Fruit fly (Drosophila melanogaster) whole organism, embryonic: Measurements from ENCODE around the gene Wwox.

Experiments used
- Adf1 ChIP-seq: fragments of 200-800 bp; sonication (Bioruptor generic); IDR thresholded peaks from 2 replicates; pipeline ENCODE4 v1.3.6; 2022; ENCODE audit warnings: missing biosample characterization, missing genetic modification characterization
- Asciz ChIP-seq: fragments of 200-800 bp; sonication (Bioruptor generic); optimal IDR thresholded peaks from 2 replicates; lab custom pipeline; 2017; ENCODE audit warnings: missing biosample characterization, mild to moderate bottlenecking, missing genetic modification characterization, missing genetic modification reagents
- CG10209 ChIP-seq: fragments of 200-800 bp; sonication (Bioruptor generic); optimal IDR thresholded peaks from 3 replicates; lab custom pipeline; 2017; ENCODE audit warnings: missing biosample characterization, mild to moderate bottlenecking, missing genetic modification characterization, missing genetic modification reagents
- CG10267 ChIP-seq: fragments of 200-800 bp; sonication (Bioruptor generic); optimal IDR thresholded peaks from 2 replicates; lab custom pipeline; 2018; ENCODE audit warnings: missing biosample characterization, mild to moderate bottlenecking, missing genetic modification characterization, moderate library complexity
- CG10462 ChIP-seq: fragments of 200-800 bp; sonication (Bioruptor generic); optimal IDR thresholded peaks from 2 replicates; lab custom pipeline; 2016; ENCODE audit warnings: missing biosample characterization, missing genetic modification characterization
- CG11093 ChIP-seq: fragments of 200-800 bp; sonication (Bioruptor generic); IDR thresholded peaks from 3 replicates; pipeline ENCODE4 v1.3.6; 2022; ENCODE audit warnings: missing biosample characterization, missing genetic modification characterization
- CG11504 ChIP-seq: fragments of 200-800 bp; sonication (Bioruptor generic); optimal IDR thresholded peaks from 3 replicates; lab custom pipeline; 2019; ENCODE audit warnings: missing biosample characterization, mild to moderate bottlenecking, missing genetic modification characterization, moderate library complexity
- CG13624 ChIP-seq: fragments of 200-800 bp; sonication (Bioruptor generic); optimal IDR thresholded peaks from 2 replicates; lab custom pipeline; 2016; ENCODE audit warnings: missing biosample characterization, missing genetic modification characterization
- CG14441 ChIP-seq: fragments of 200-800 bp; sonication (Bioruptor generic); IDR thresholded peaks from 2 replicates; pipeline ENCODE4 v1.3.6; 2022; ENCODE audit warnings: missing biosample characterization, missing genetic modification characterization
- CG1529 ChIP-seq: fragments of 200-800 bp; sonication (Bioruptor generic); optimal IDR thresholded peaks from 3 replicates; lab custom pipeline; 2018; ENCODE audit warnings: missing biosample characterization, missing genetic modification characterization
- CG15601 ChIP-seq: fragments of 200-800 bp; sonication (Bioruptor generic); optimal IDR thresholded peaks from 3 replicates; lab custom pipeline; 2019; ENCODE audit warnings: missing biosample characterization, mild to moderate bottlenecking, missing genetic modification characterization, moderate library complexity
- CG17359 ChIP-seq: fragments of 200-800 bp; sonication (Bioruptor generic); optimal IDR thresholded peaks from 3 replicates; lab custom pipeline; 2018; ENCODE audit warnings: missing biosample characterization, mild to moderate bottlenecking, missing genetic modification characterization, moderate library complexity
- CG17385 ChIP-seq: fragments of 200-800 bp; sonication (Bioruptor generic); optimal IDR thresholded peaks from 3 replicates; lab custom pipeline; 2018; ENCODE audit warnings: missing biosample characterization, mild to moderate bottlenecking, missing genetic modification characterization
- CG31388 ChIP-seq: fragments of 200-800 bp; sonication (Bioruptor generic); optimal IDR thresholded peaks from 2 replicates; lab custom pipeline; 2016; ENCODE audit warnings: missing biosample characterization, missing genetic modification characterization
- CG31441 ChIP-seq: fragments of 200-800 bp; sonication (Bioruptor generic); IDR thresholded peaks from 2 replicates; pipeline ENCODE4 v1.3.6; 2022; ENCODE audit warnings: missing biosample characterization, missing genetic modification characterization
- CG32532 ChIP-seq: fragments of 200-800 bp; sonication (Bioruptor generic); IDR thresholded peaks from 2 replicates; pipeline ENCODE4 v1.3.6; 2022; ENCODE audit warnings: missing biosample characterization, missing genetic modification characterization
- CG32767 ChIP-seq: fragments of 200-800 bp; sonication (Bioruptor generic); IDR thresholded peaks from 2 replicates; pipeline ENCODE4 v1.3.6; 2022; ENCODE audit warnings: missing biosample characterization, missing genetic modification characterization
- CG43689 ChIP-seq: fragments of 200-800 bp; sonication (Bioruptor generic); IDR thresholded peaks from 2 replicates; pipeline ENCODE4 v1.3.6; 2022; ENCODE audit warnings: missing biosample characterization, missing genetic modification characterization
- CG4404 ChIP-seq: fragments of 200-800 bp; sonication (Bioruptor generic); IDR thresholded peaks from 2 replicates; pipeline ENCODE4 v1.3.6; 2022; ENCODE audit warnings: missing biosample characterization, missing genetic modification characterization
- CG4424 ChIP-seq: fragments of 200-800 bp; sonication (Bioruptor generic); optimal IDR thresholded peaks from 3 replicates; lab custom pipeline; 2016; ENCODE audit warnings: missing biosample characterization, missing genetic modification characterization
- CG4820 ChIP-seq: fragments of 200-800 bp; sonication (Bioruptor generic); optimal IDR thresholded peaks from 3 replicates; lab custom pipeline; 2016; ENCODE audit warnings: missing biosample characterization, missing genetic modification characterization
- CG6654 ChIP-seq: fragments of 200-800 bp; sonication (Bioruptor generic); optimal IDR thresholded peaks from 2 replicates; lab custom pipeline; 2017; ENCODE audit warnings: missing biosample characterization, mild to moderate bottlenecking, missing genetic modification characterization
- CG6689 ChIP-seq: fragments of 200-800 bp; sonication (Bioruptor generic); IDR thresholded peaks from 2 replicates; pipeline ENCODE4 v1.3.6; 2022; ENCODE audit warnings: missing biosample characterization, missing genetic modification characterization
- CG6791 ChIP-seq: fragments of 200-800 bp; sonication (Bioruptor generic); IDR thresholded peaks from 3 replicates; pipeline ENCODE4 v1.3.6; 2022; ENCODE audit warnings: missing biosample characterization, missing genetic modification characterization; ENCODE audit not compliant: partially characterized antibody
- CG7271 ChIP-seq: fragments of 200-800 bp; sonication (Bioruptor generic); optimal IDR thresholded peaks from 2 replicates; lab custom pipeline; 2018; ENCODE audit warnings: missing biosample characterization, mild to moderate bottlenecking, missing genetic modification characterization, moderate library complexity
- CG7745 ChIP-seq: fragments of 200-800 bp; sonication (Bioruptor generic); optimal IDR thresholded peaks from 2 replicates; lab custom pipeline; 2018; ENCODE audit warnings: missing biosample characterization, mild to moderate bottlenecking, missing genetic modification characterization, moderate library complexity
- CG7928 ChIP-seq: fragments of 200-800 bp; sonication (Bioruptor generic); optimal IDR thresholded peaks from 2 replicates; lab custom pipeline; 2017; ENCODE audit warnings: missing biosample characterization, mild to moderate bottlenecking, missing genetic modification characterization
- CG8388 ChIP-seq: fragments of 200-800 bp; sonication (Bioruptor generic); optimal IDR thresholded peaks from 2 replicates; lab custom pipeline; 2019; ENCODE audit warnings: missing biosample characterization, mild to moderate bottlenecking, missing genetic modification characterization, moderate library complexity
- Dek ChIP-seq: fragments of 200-800 bp; sonication (Bioruptor generic); optimal IDR thresholded peaks from 3 replicates; lab custom pipeline; 2019; ENCODE audit warnings: missing biosample characterization, mild to moderate bottlenecking, missing genetic modification characterization, moderate library complexity
- Dip2 ChIP-seq: fragments of 200-800 bp; sonication (Bioruptor generic); IDR thresholded peaks from 2 replicates; pipeline ENCODE4 v1.3.6; 2022; ENCODE audit warnings: missing biosample characterization, missing genetic modification characterization
- E2f1 ChIP-seq: fragments of 200-800 bp; sonication (Bioruptor generic); IDR thresholded peaks from 2 replicates; pipeline ENCODE4 v1.3.6; 2022; ENCODE audit warnings: missing biosample characterization, missing genetic modification characterization
- Eip74EF ChIP-seq, 2 experiments: fragments of 200-800 bp in 1 of 2; fragments of >200 bp in 1 of 2; sonication (Bioruptor generic) in 1 of 2; optimal IDR thresholded peaks; 2 replicates each; lab custom pipeline; 2017 to 2019; ENCODE audit warnings: missing biosample characterization in 2 of 2, missing genetic modification characterization in 2 of 2, mild to moderate bottlenecking in 1 of 2, moderate library complexity in 1 of 2
- Hsf ChIP-seq: fragments of 200-800 bp; sonication (Bioruptor generic); optimal IDR thresholded peaks from 3 replicates; lab custom pipeline; 2016; ENCODE audit warnings: missing biosample characterization, missing genetic modification characterization
- Med ChIP-seq: fragments of 200-800 bp; sonication (Bioruptor generic); peaks from one replicate; lab custom pipeline; 2016; ENCODE audit warnings: missing biosample characterization, missing genetic modification characterization, mild to moderate bottlenecking, inconsistent platforms, moderate library complexity
- Pdp1 ChIP-seq, 2 experiments: fragments of 200-800 bp; sonication (Bioruptor generic); optimal IDR thresholded peaks; 3 replicates each; lab custom pipeline; 2016; ENCODE audit warnings: missing biosample characterization in 2 of 2, missing genetic modification characterization in 2 of 2, mild to moderate bottlenecking in 1 of 2, moderate library complexity in 1 of 2
- Sin3A ChIP-seq: fragments of >200 bp; optimal IDR thresholded peaks from 2 replicates; lab custom pipeline; 2018
- Sry-β ChIP-seq: fragments of 200-800 bp; sonication (Bioruptor generic); optimal IDR thresholded peaks from 2 replicates; lab custom pipeline; 2018; ENCODE audit warnings: missing biosample characterization, mild to moderate bottlenecking, missing genetic modification characterization, moderate library complexity
- ab ChIP-seq: fragments of 200-800 bp; sonication (Bioruptor generic); optimal IDR thresholded peaks from 2 replicates; lab custom pipeline; 2016; ENCODE audit warnings: missing biosample characterization, missing genetic modification characterization
- ac ChIP-seq: fragments of 200-800 bp; sonication (Bioruptor generic); optimal IDR thresholded peaks from 3 replicates; lab custom pipeline; 2017; ENCODE audit warnings: missing biosample characterization, mild to moderate bottlenecking, missing genetic modification characterization
- bowl ChIP-seq: fragments of 200-800 bp; sonication (Bioruptor generic); IDR thresholded peaks from 2 replicates; pipeline ENCODE4 v1.3.6; 2022; ENCODE audit warnings: missing biosample characterization, missing genetic modification characterization
- dpn ChIP-seq, 2 experiments: fragments of 200-800 bp; sonication (Bioruptor generic); optimal IDR thresholded peaks; 3 replicates each; lab custom pipeline; 2016; ENCODE audit warnings: missing biosample characterization in 2 of 2, missing genetic modification characterization in 2 of 2
- fd102C ChIP-seq: fragments of 200-800 bp; sonication (Bioruptor generic); optimal IDR thresholded peaks from 2 replicates; lab custom pipeline; 2018; ENCODE audit warnings: missing biosample characterization, mild to moderate bottlenecking, missing genetic modification characterization, moderate library complexity
- lola ChIP-seq, 3 experiments: fragments of >200 bp in 2 of 3; fragments of 200-800 bp in 1 of 3; sonication (Bioruptor generic) in 1 of 3; optimal IDR thresholded peaks; 2 replicates each; lab custom pipeline; 2017 to 2019; ENCODE audit warnings: missing biosample characterization in 3 of 3, missing genetic modification characterization in 3 of 3, mild to moderate bottlenecking in 1 of 3, moderate library complexity in 1 of 3
- oc ChIP-seq: fragments of 200-800 bp; sonication (Bioruptor generic); optimal IDR thresholded peaks from 2 replicates; lab custom pipeline; 2018; ENCODE audit warnings: missing biosample characterization, mild to moderate bottlenecking, missing genetic modification characterization, moderate library complexity
- pnt ChIP-seq: fragments of 200-800 bp; sonication (Bioruptor generic); optimal IDR thresholded peaks from 3 replicates; lab custom pipeline; 2016; ENCODE audit warnings: missing biosample characterization, missing genetic modification characterization
- sens ChIP-seq: fragments of 200-800 bp; sonication (Bioruptor generic); peaks from one replicate; lab custom pipeline; 2016; ENCODE audit warnings: missing biosample characterization, missing genetic modification characterization
- shn ChIP-seq: fragments of 200-800 bp; sonication (Bioruptor generic); optimal IDR thresholded peaks from 3 replicates; lab custom pipeline; 2016; ENCODE audit warnings: missing biosample characterization, missing genetic modification characterization
- ssp ChIP-seq: fragments of 200-800 bp; sonication (Bioruptor generic); IDR thresholded peaks from 2 replicates; pipeline ENCODE4 v1.3.6; 2022; ENCODE audit warnings: missing biosample characterization, missing genetic modification characterization
- tx ChIP-seq: fragments of 200-800 bp; sonication (Bioruptor generic); optimal IDR thresholded peaks from 2 replicates; lab custom pipeline; 2016; ENCODE audit warnings: missing biosample characterization, missing genetic modification characterization

Gene Wwox

DNA sequence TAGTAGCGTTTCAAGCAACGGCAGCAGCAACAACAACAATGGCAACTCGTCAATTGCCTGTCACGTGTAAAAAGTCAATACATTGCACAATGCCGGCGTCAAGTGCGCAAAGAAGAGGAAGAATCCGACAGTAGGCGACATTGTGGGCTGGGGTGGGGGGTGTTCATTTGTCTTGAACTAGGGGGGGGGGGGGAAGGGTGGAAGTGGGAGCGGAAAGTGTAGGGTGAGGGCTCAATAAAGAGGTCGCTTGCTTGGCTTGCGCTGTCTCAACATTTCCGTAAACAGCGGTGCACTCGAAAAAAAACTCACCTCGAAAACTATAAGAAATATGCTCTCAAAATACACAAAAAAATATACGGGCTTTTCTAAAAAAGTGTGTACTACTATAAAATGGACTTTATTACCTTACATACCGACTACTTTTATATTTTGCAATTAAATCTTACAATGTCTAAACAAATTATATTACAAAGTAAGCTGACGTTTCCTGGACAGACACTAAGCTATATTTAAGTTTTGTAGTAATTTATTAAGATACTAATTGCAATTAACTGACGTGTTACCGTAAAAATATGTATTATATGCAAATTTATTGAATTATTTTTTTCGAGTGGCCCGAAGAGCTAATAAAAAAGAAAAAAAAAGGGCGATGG lies 38.2 kb downstream of the Wwox start (continued):
- TF ChIP-seq CG7928 (GFP tag; lab: Kevin White, UChicago) = no peak
- peak in 1 of 2 experiments; percentile 67 for TF ChIP-seq Eip74EF (GFP tag; optimal IDR thresholded peaks at IDR 0.05; lab: Kevin White, UChicago)
- no peak for TF ChIP-seq CG14441 (GFP tag; lab: Robert Waterston, UW)
- TF ChIP-seq sens (GFP tag; lab: Kevin White, UChicago) = peak; percentile 84
- no peak for TF ChIP-seq CG13624 (GFP tag; lab: Kevin White, UChicago)
- TF ChIP-seq Sry-β (GFP tag; lab: Kevin White, UChicago) = no peak
- no peak for TF ChIP-seq CG11093
- peak; percentile 29 for TF ChIP-seq CG4424 (GFP tag; lab: Kevin White, UChicago)
- peak; percentile 73 for TF ChIP-seq CG31441
- TF ChIP-seq CG11504 (tag; lab: Kevin White, UChicago) = peak; percentile 73
- no peak for TF ChIP-seq Dip2 (GFP tag; lab: Robert Waterston, UW)
- peak; percentile 44 for TF ChIP-seq CG17359 (tag; lab: Kevin White, UChicago)
- peak; percentile 6 for TF ChIP-seq CG10267 (tag; lab: Kevin White, UChicago)
- TF ChIP-seq Asciz (GFP tag; lab: Kevin White, UChicago) = peak; percentile 51
- peak in 1 of 3 experiments; percentile 22 for TF ChIP-seq lola (GFP tag; optimal IDR thresholded peaks at IDR 0.05; lab: Kevin White, UChicago)
- TF ChIP-seq CG31388 (GFP tag; lab: Kevin White, UChicago) = no peak
- TF ChIP-seq CG6689 (GFP tag; lab: Robert Waterston, UW) = peak; percentile 43; the same call in 1 of the 2 replicates

DNA sequence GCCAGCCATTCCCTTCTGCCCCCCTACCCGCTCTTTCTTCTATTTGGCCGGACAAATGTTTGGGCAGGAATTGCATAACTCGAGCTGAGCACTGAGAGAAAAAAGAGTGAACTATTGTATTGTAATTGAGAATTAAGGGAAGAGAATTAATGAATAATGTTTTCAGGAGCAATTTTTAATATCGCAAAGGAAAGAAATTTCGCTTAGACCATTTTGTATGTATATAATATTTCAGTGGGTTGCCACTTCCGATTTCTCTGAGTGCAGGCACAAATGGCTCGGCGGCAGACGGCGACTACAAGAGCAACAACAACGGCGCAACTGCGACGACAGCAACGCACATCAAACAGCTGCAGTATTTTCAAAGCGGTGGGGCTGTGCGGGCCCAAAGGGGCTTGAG lies 39.5 kb downstream of the Wwox start:
- no peak for TF ChIP-seq ab
- peak; percentile 71 to 76 for TF ChIP-seq dpn (GFP tag; optimal IDR thresholded peaks at IDR 0.05; lab: Kevin White, UChicago)
- TF ChIP-seq Dek (tag; lab: Kevin White, UChicago) = peak; percentile 51
- no peak for TF ChIP-seq Sin3A
- peak; percentile 40 for TF ChIP-seq CG1529
- TF ChIP-seq CG32767 (GFP tag; lab: Robert Waterston, UW) = peak; percentile 56
- peak; percentile 67; the same call in 1 of the 2 replicates for TF ChIP-seq CG32532 (GFP tag; lab: Robert Waterston, UW)
- peak; percentile 12; the same call in 1 of the 2 replicates for TF ChIP-seq Adf1 (GFP tag; lab: Robert Waterston, UW)
- TF ChIP-seq CG43689 (GFP tag; lab: Robert Waterston, UW) = peak; percentile 65
- no peak for TF ChIP-seq CG6654 (GFP tag; lab: Kevin White, UChicago)
- peak; percentile 67 for TF ChIP-seq CG10209 (GFP tag; lab: Kevin White, UChicago)
- TF ChIP-seq CG4404 (GFP tag; lab: Robert Waterston, UW) = peak; percentile 48; the same call in 1 of the 2 replicates
- peak; percentile 39 for TF ChIP-seq tx (GFP tag; lab: Kevin White, UChicago)
- TF ChIP-seq CG7271 = no peak
- TF ChIP-seq CG15601 (tag; lab: Kevin White, UChicago) = peak; percentile 24
- TF ChIP-seq CG7745 = no peak
- TF ChIP-seq oc (tag; lab: Kevin White, UChicago) = peak; percentile 64
- peak; percentile 92 for TF ChIP-seq Med (GFP tag; lab: Kevin White, UChicago)
- TF ChIP-seq CG4820 (GFP tag; lab: Kevin White, UChicago) = peak; percentile 57
- no peak for TF ChIP-seq fd102C
- peak; percentile 72 for TF ChIP-seq E2f1 (GFP tag; lab: Robert Waterston, UW)
- peak; percentile 76 for TF ChIP-seq CG17385 (GFP tag; lab: Kevin White, UChicago)
- peak; percentile 66 for TF ChIP-seq CG10462 (GFP tag; lab: Kevin White, UChicago)
- TF ChIP-seq ac = no peak
- peak; percentile 81 to 85 for TF ChIP-seq Pdp1 (GFP tag; optimal IDR thresholded peaks at IDR 0.05; lab: Kevin White, UChicago)
- peak; percentile 74; the same call in 1 of the 2 replicates for TF ChIP-seq bowl (GFP tag; lab: Robert Waterston, UW)
- peak; percentile 33 for TF ChIP-seq shn
- TF ChIP-seq pnt (GFP tag; lab: Kevin White, UChicago) = peak; percentile 78
- TF ChIP-seq CG8388 = peak; percentile 80
- TF ChIP-seq Hsf (GFP tag; lab: Kevin White, UChicago) = peak; percentile 71
- no peak for TF ChIP-seq CG6791 (GFP tag; lab: Robert Waterston, UW)
- peak; percentile 62 for TF ChIP-seq ssp
